Worm (Caenorhabditis elegans): ENCODE results near the gene mmaa-1.

DNA sequence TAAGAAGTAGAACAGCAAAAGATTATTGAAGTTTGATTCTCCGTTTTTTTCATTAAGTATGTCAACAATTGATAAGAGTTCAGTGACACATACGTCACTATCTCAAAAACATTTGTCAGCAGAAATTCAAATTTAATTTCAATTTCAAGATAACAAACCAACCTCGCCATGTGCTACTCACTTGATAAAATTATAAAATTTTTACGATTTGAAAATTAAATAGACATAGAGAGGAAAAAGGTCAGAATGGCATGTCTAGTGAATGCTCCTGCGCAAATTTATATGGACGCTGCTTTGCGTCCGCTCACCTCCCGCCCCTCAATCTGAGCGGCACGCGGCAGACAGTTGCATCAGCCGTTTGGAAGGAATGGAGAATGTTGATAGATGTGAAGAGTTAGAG is 40.8 kb downstream of the mmaa-1 start:
- TF ChIP-seq him-1 (tag; optimal IDR thresholded peaks at IDR 0.05) (no peak), dao-5 (tag; optimal IDR thresholded peaks at IDR 0.05) (no peak), W03F9.2 (tag; optimal IDR thresholded peaks at IDR 0.05) (no peak)

Data from whole organism, L4/young adult.